Fruit fly (Drosophila melanogaster): ENCODE results near the gene C1GalTA.

C1GalTA gene

DNA sequence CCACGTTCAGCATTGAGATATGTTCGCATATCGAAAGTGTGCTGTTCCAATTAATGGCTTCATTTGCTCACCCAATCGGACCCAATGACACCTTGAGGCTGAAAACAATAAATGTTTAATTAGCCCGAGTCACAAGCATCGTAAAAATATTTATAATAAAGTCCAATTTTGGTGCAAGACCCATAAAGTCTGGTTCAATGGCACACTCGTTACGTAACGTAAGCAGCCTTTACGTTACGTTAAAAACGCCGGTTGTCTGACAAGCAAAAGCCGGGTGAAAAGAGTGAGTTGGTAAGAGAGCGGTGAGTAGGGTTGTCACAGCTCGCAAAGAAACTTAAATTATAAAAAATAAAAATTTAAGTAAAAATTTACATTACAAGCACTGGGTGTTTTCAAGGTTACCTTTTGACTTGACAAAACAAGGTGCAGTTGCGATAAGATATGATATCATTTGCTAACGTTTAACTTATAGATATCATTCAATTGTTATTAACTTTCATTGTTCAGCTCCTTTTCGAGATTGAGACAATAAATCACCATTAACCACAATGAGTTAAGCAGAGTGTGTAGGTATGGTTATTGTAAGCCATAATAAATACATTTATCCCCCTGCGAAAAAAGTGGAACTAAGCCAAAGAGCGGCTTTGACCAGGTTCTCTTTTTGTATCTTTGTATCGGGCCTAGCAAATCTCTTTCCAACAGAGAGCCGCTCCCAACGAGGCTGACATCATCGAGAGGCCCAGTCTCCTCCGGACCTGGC, 52.9 kb downstream of the C1GalTA start (continued):
- TF ChIP-seq CG1602 (GFP tag; optimal IDR thresholded peaks at IDR 0.05), result no peak
- TF ChIP-seq Ravus (GFP tag; IDR thresholded peaks at IDR 0.05), result no peak
- no peak for TF ChIP-seq CG34224 (GFP tag; IDR thresholded peaks at IDR 0.05; ENCODE audit: partially characterized antibody)
- TF ChIP-seq caup (GFP tag; optimal IDR thresholded peaks at IDR 0.05; ENCODE audit: severe bottlenecking), result peak; percentile 53
- TF ChIP-seq tin (GFP tag; optimal IDR thresholded peaks at IDR 0.05), result no peak
- no peak for TF ChIP-seq ac (GFP tag; optimal IDR thresholded peaks at IDR 0.05)
- no peak for TF ChIP-seq ERR (GFP tag; optimal IDR thresholded peaks at IDR 0.05)
- TF ChIP-seq ewg (GFP tag; optimal IDR thresholded peaks at IDR 0.05), result no peak
- TF ChIP-seq CG3726 (GFP tag; IDR thresholded peaks at IDR 0.05), result no peak
- TF ChIP-seq gro (GFP tag; optimal IDR thresholded peaks at IDR 0.05), result no peak
- TF ChIP-seq CG10321 (GFP tag; IDR thresholded peaks at IDR 0.05), result no peak
- TF ChIP-seq CG14710 (tag; optimal IDR thresholded peaks at IDR 0.05), result peak; percentile 29
- no peak for TF ChIP-seq HmgD (GFP tag; optimal IDR thresholded peaks at IDR 0.05)
- no peak for TF ChIP-seq CG11456 (GFP tag; IDR thresholded peaks at IDR 0.05)
- TF ChIP-seq oc (tag; optimal IDR thresholded peaks at IDR 0.05), result no peak
- TF ChIP-seq CG8478 (optimal IDR thresholded peaks at IDR 0.05), result no peak
- TF ChIP-seq CG6254 (GFP tag; optimal IDR thresholded peaks at IDR 0.05), result peak; percentile 27
- TF ChIP-seq CG7963 (GFP tag; IDR thresholded peaks at IDR 0.05; ENCODE audit: partially characterized antibody), result no peak
- TF ChIP-seq ash1 (GFP tag; optimal IDR thresholded peaks at IDR 0.05), result no peak
- no peak for TF ChIP-seq Dfd (GFP tag; optimal IDR thresholded peaks at IDR 0.05)
- TF ChIP-seq vfl (GFP tag; optimal IDR thresholded peaks at IDR 0.05), result no peak
- no peak for TF ChIP-seq CG2889 (GFP tag; IDR thresholded peaks at IDR 0.05)
- no peak for TF ChIP-seq CG3065 (GFP tag; optimal IDR thresholded peaks at IDR 0.05)
- TF ChIP-seq CG14441 (GFP tag; IDR thresholded peaks at IDR 0.05), result no peak; the same call in 1 of the 2 replicates
- no peak for TF ChIP-seq dan (GFP tag; IDR thresholded peaks at IDR 0.05)
- TF ChIP-seq Scr (GFP tag; IDR thresholded peaks at IDR 0.05; ENCODE audit: partially characterized antibody), result no peak
- TF ChIP-seq psq (GFP tag; optimal IDR thresholded peaks at IDR 0.05), result no peak
- no peak for TF ChIP-seq chinmo (GFP tag; IDR thresholded peaks at IDR 0.05; ENCODE audit: partially characterized antibody)
- no peak for TF ChIP-seq gsb (GFP tag; IDR thresholded peaks at IDR 0.05)
- TF ChIP-seq CG15696 (tag; optimal IDR thresholded peaks at IDR 0.05), result no peak
- no peak for TF ChIP-seq tup (GFP tag; optimal IDR thresholded peaks at IDR 0.05)
- peak; percentile 21 for TF ChIP-seq CG7786 (GFP tag; optimal IDR thresholded peaks at IDR 0.05)
- TF ChIP-seq CG15514 (GFP tag; optimal IDR thresholded peaks at IDR 0.05), result peak; percentile 16
- no peak for TF ChIP-seq CG8944 (GFP tag; optimal IDR thresholded peaks at IDR 0.05)
- TF ChIP-seq Sin3A (optimal IDR thresholded peaks at IDR 0.05), result no peak
- TF ChIP-seq NFAT (GFP tag; IDR thresholded peaks at IDR 0.05), result 0 out of 2 replicates have a peak, but pooled peaks have one; percentile 4
- TF ChIP-seq CG1647 (GFP tag; optimal IDR thresholded peaks at IDR 0.05), result no peak
- no peak for TF ChIP-seq CG34376 (GFP tag; optimal IDR thresholded peaks at IDR 0.05)
- peak; percentile 54 for TF ChIP-seq nom (GFP tag; optimal IDR thresholded peaks at IDR 0.05)
- no peak for TF ChIP-seq CG31388 (GFP tag; optimal IDR thresholded peaks at IDR 0.05)
- no peak for TF ChIP-seq E2f1 (GFP tag; IDR thresholded peaks at IDR 0.05)
- no peak for TF ChIP-seq hbn (GFP tag; IDR thresholded peaks at IDR 0.05; ENCODE audit: partially characterized antibody)
- no peak for TF ChIP-seq gsb-n (tag; optimal IDR thresholded peaks at IDR 0.05)
- no peak for TF ChIP-seq Poxn (GFP tag; IDR thresholded peaks at IDR 0.05)
- TF ChIP-seq bab2 (GFP tag; optimal IDR thresholded peaks at IDR 0.05), result no peak
- peak; percentile 97 for TF ChIP-seq CG9437 (GFP tag; optimal IDR thresholded peaks at IDR 0.05)
- TF ChIP-seq MBD-R2 (GFP tag; IDR thresholded peaks at IDR 0.05), result no peak
- no peak for TF ChIP-seq D (optimal IDR thresholded peaks at IDR 0.05)
- no peak for TF ChIP-seq D (GFP tag; optimal IDR thresholded peaks at IDR 0.05)
- peak; percentile 33 for TF ChIP-seq ind (GFP tag; optimal IDR thresholded peaks at IDR 0.05)
- TF ChIP-seq MESR4 (GFP tag; optimal IDR thresholded peaks at IDR 0.05), result no peak

Data from whole organism, embryonic.